Worm (Caenorhabditis elegans) whole organism, L1 larva: ENCODE data around the gene cyp-25A1.
"Not testable (repeated sequence)": the region's sequence is repeated elsewhere in the genome, so short reads cannot be mapped to it uniquely, and the experiment has no call there.

Source experiments
- C04F5.9 ChIP-seq: sonication (generic microtip); optimal IDR thresholded peaks from 2 replicates; lab custom pipeline; 2016; ENCODE audit warnings: missing genetic modification characterization, missing compliant biosample characterization
- C16A3.4 ChIP-seq: fragments of 150-350 bp; optimal IDR thresholded peaks from 2 replicates; lab custom pipeline; 2014; ENCODE audit warnings: missing biosample characterization, missing genetic modification characterization
- F16B12.6 ChIP-seq: fragments of 150-350 bp; optimal IDR thresholded peaks from 2 replicates; lab custom pipeline; 2014; ENCODE audit warnings: missing biosample characterization, missing genetic modification characterization
- alr-1 ChIP-seq: fragments of 200-800 bp; sonication (Bioruptor generic); optimal IDR thresholded peaks from 2 replicates; lab custom pipeline; 2018; ENCODE audit warnings: borderline replicate concordance, mild to moderate bottlenecking, missing genetic modification characterization, missing compliant biosample characterization
- ama-1 ChIP-seq: fragments of 150-350 bp; optimal IDR thresholded peaks from 2 replicates; lab custom pipeline; 2014
- blmp-1 ChIP-seq: fragments of 150-350 bp; optimal IDR thresholded peaks from 2 replicates; lab custom pipeline; 2014; ENCODE audit warnings: missing biosample characterization, missing genetic modification characterization
- ceh-82 ChIP-seq, 3 experiments: fragments of 150-350 bp in 1 of 3; sonication (generic microtip) in 2 of 3; optimal IDR thresholded peaks; 2 replicates each; lab custom pipeline; 2014 to 2017; ENCODE audit warnings: missing biosample characterization in 3 of 3, missing genetic modification characterization in 3 of 3
- ceh-88 ChIP-seq: fragments of 200-800 bp; sonication (Bioruptor generic); IDR thresholded peaks from 2 replicates; pipeline ENCODE4 v1.3.6; 2022; ENCODE audit warnings: missing genetic modification characterization, missing compliant biosample characterization
- ces-1 ChIP-seq: fragments of 150-350 bp; optimal IDR thresholded peaks from 2 replicates; lab custom pipeline; 2014; ENCODE audit warnings: missing biosample characterization, missing genetic modification reagents, missing genetic modification characterization
- dsc-1 ChIP-seq: sonication (generic microtip); optimal IDR thresholded peaks from 2 replicates; lab custom pipeline; 2016; ENCODE audit warnings: mild to moderate bottlenecking, missing genetic modification characterization, missing compliant biosample characterization
- efl-1 ChIP-seq, 4 experiments: fragments of 150-350 bp; optimal IDR thresholded peaks in 3 of 4; peaks in 1 of 4; 1 replicate in 1 of 4; 2 replicates in 3 of 4; lab custom pipeline; 2014; ENCODE audit warnings: missing biosample characterization in 2 of 4, missing genetic modification characterization in 2 of 4, missing genetic modification reagents in 2 of 4
- elt-2 ChIP-seq: sonication (generic microtip); optimal IDR thresholded peaks from 2 replicates; lab custom pipeline; 2016; ENCODE audit warnings: missing genetic modification characterization, mild to moderate bottlenecking, inconsistent platforms, missing compliant biosample characterization, missing genetic modification reagents
- fkh-8 ChIP-seq: sonication (generic microtip); optimal IDR thresholded peaks from 2 replicates; lab custom pipeline; 2016; ENCODE audit warnings: mild to moderate bottlenecking, missing genetic modification characterization, missing compliant biosample characterization
- grh-1 ChIP-seq: fragments of 200-800 bp; sonication (Bioruptor generic); IDR thresholded peaks from 2 replicates; pipeline ENCODE4 v1.3.6; 2022; ENCODE audit warnings: missing genetic modification reagents, missing genetic modification characterization, missing compliant biosample characterization
- irx-1 ChIP-seq: sonication (generic microtip); optimal IDR thresholded peaks from 2 replicates; lab custom pipeline; 2016; ENCODE audit warnings: missing genetic modification characterization, missing compliant biosample characterization
- isw-1 ChIP-seq: fragments of 200-800 bp; sonication (Bioruptor generic); IDR thresholded peaks from 2 replicates; pipeline ENCODE4 v1.3.6; 2022; ENCODE audit warnings: missing genetic modification characterization, missing compliant biosample characterization
- lin-14 ChIP-seq: fragments of 200-800 bp; sonication (Bioruptor generic); optimal IDR thresholded peaks from 2 replicates; lab custom pipeline; 2018; ENCODE audit warnings: mild to moderate bottlenecking, missing genetic modification characterization, moderate library complexity, missing compliant biosample characterization
- lin-35 ChIP-seq, 2 experiments: fragments of 150-350 bp; optimal IDR thresholded peaks; 2 replicates each; lab custom pipeline; 2014; ENCODE audit warnings: missing biosample characterization in 2 of 2, missing genetic modification characterization in 2 of 2, missing genetic modification reagents in 2 of 2
- lsy-2 ChIP-seq, 2 experiments: fragments of 150-350 bp; optimal IDR thresholded peaks; 2 replicates each; lab custom pipeline; 2014; ENCODE audit warnings: missing biosample characterization in 2 of 2, missing genetic modification characterization in 2 of 2
- mab-9 ChIP-seq: fragments of 200-800 bp; sonication (Bioruptor generic); IDR thresholded peaks from 2 replicates; pipeline ENCODE4 v1.3.6; 2022; ENCODE audit warnings: missing genetic modification reagents, missing genetic modification characterization, missing compliant biosample characterization
- mep-1 ChIP-seq: fragments of 150-350 bp; optimal IDR thresholded peaks from 2 replicates; lab custom pipeline; 2014; ENCODE audit warnings: missing biosample characterization, missing genetic modification characterization
- nhr-19 ChIP-seq: fragments of 200-800 bp; sonication (Bioruptor generic); conservative IDR thresholded peaks from 2 replicates; pipeline ENCODE4 v1.3.6; 2022; ENCODE audit warnings: missing genetic modification characterization, missing compliant biosample characterization
- nhr-20 ChIP-seq: sonication (generic microtip); optimal IDR thresholded peaks from 2 replicates; lab custom pipeline; 2016; ENCODE audit warnings: mild to moderate bottlenecking, missing genetic modification characterization, missing compliant biosample characterization
- nhr-237 ChIP-seq: fragments of 150-350 bp; optimal IDR thresholded peaks from 2 replicates; lab custom pipeline; 2014; ENCODE audit warnings: missing biosample characterization, missing genetic modification characterization
- nhr-47 ChIP-seq: sonication (generic microtip); optimal IDR thresholded peaks from 2 replicates; lab custom pipeline; 2016; ENCODE audit warnings: mild to moderate bottlenecking, missing genetic modification characterization, moderate library complexity, missing compliant biosample characterization
- nhr-71 ChIP-seq: sonication (generic microtip); optimal IDR thresholded peaks from 2 replicates; lab custom pipeline; 2016; ENCODE audit warnings: mild to moderate bottlenecking, missing genetic modification characterization, moderate library complexity, missing compliant biosample characterization
- nhr-77 ChIP-seq: fragments of 150-350 bp; optimal IDR thresholded peaks from 2 replicates; lab custom pipeline; 2014; ENCODE audit warnings: missing biosample characterization, missing genetic modification characterization
- nhr-85 ChIP-seq: sonication (generic microtip); peaks from one replicate; lab custom pipeline; 2016; ENCODE audit warnings: missing genetic modification characterization, inconsistent platforms, missing compliant biosample characterization
- nhr-90 ChIP-seq: sonication (generic microtip); optimal IDR thresholded peaks from 2 replicates; lab custom pipeline; 2016; ENCODE audit warnings: mild to moderate bottlenecking, missing genetic modification characterization, missing compliant biosample characterization; ENCODE audit not compliant: poor library complexity
- rnt-1 ChIP-seq: sonication (generic microtip); optimal IDR thresholded peaks from 2 replicates; lab custom pipeline; 2016; ENCODE audit warnings: mild to moderate bottlenecking, missing genetic modification characterization, moderate library complexity, missing compliant biosample characterization
- snu-23 ChIP-seq: sonication (generic microtip); optimal IDR thresholded peaks from 2 replicates; lab custom pipeline; 2016; ENCODE audit warnings: missing genetic modification characterization, missing compliant biosample characterization
- swsn-7 ChIP-seq: sonication (generic microtip); optimal IDR thresholded peaks from 2 replicates; lab custom pipeline; 2016; ENCODE audit warnings: missing genetic modification characterization, missing compliant biosample characterization
- tbx-2 ChIP-seq: sonication (generic microtip); optimal IDR thresholded peaks from 2 replicates; lab custom pipeline; 2016; ENCODE audit warnings: missing genetic modification characterization, missing compliant biosample characterization
- unc-130 ChIP-seq: fragments of 150-350 bp; optimal IDR thresholded peaks from 2 replicates; lab custom pipeline; 2017; ENCODE audit warnings: missing biosample characterization, missing genetic modification characterization, inconsistent platforms
- unc-86 ChIP-seq: sonication (generic microtip); optimal IDR thresholded peaks from 2 replicates; lab custom pipeline; 2016; ENCODE audit warnings: missing genetic modification characterization, missing compliant biosample characterization
- unc-98 ChIP-seq: fragments of 200-800 bp; sonication (Bioruptor generic); IDR thresholded peaks from 2 replicates; pipeline ENCODE4 v1.3.6; 2022; ENCODE audit warnings: missing genetic modification characterization, missing compliant biosample characterization
- xbp-1 ChIP-seq: sonication (generic microtip); optimal IDR thresholded peaks from 2 replicates; lab custom pipeline; 2016; ENCODE audit warnings: missing genetic modification characterization, missing compliant biosample characterization
- ztf-11 ChIP-seq, 2 experiments: sonication (generic microtip); optimal IDR thresholded peaks; 2 replicates each; lab custom pipeline; 2016 to 2017; ENCODE audit warnings: missing genetic modification characterization in 2 of 2, missing biosample characterization in 1 of 2, missing compliant biosample characterization in 1 of 2

The cyp-25A1 gene

DNA sequence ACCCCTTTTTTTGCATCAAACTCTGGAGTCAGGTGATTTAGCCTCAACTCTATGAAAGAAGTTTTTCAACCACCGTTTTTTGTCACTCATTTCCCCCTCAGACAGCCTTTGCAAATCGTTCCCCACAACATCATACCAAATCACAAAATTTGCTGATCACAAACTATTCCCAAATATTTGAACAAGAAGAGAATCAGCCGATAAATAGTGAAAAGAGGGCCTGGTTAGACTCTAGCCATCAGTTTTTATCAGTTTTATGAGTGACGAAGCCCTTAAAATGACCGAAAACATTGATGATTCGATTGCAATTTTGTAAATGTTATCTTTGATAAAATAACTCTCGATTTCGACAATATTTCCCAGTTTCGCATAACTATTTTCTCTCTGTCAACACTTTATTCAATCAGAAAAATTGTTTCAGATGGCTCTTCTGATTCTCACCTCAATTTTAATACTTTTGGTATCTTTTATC is 2.4 kb downstream of the cyp-25A1 start, which contains the start of gene cyp-25A2 (continued):
- no peak for TF ChIP-seq nhr-237 (tag; lab: Kevin White, UChicago)
- TF ChIP-seq nhr-20 (tag; lab: Kevin White, UChicago): peak; percentile 6
- TF ChIP-seq ama-1: no peak

DNA sequence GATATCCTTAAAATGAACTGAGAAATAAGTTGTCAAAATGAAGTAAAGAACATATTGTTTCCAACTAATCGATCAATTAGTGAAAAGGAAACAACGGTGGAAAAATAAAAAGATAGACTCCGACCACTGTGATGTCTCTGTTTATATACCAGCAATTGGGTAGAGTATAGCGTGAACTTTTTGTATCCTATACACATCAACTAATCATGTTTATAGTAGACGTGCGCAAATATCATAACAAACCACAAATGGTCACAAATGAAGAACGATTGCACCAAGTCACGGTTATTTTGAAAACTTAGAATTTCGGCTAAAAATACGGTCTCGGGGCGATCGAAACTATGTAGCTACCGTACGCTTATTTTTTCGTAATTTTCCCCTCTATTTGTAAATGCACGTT is 7.2 kb downstream of the cyp-25A1 start, which contains the start of gene cyp-25A3:
Gene cyp-25A3 (minus strand): TSS at position 101 of the 400 bp plus-strand sequence.
- TF ChIP-seq C04F5.9 (tag; lab: Kevin White, UChicago) (no peak), blmp-1 (tag; lab: Kevin White, UChicago) (peak; percentile 15)

DNA sequence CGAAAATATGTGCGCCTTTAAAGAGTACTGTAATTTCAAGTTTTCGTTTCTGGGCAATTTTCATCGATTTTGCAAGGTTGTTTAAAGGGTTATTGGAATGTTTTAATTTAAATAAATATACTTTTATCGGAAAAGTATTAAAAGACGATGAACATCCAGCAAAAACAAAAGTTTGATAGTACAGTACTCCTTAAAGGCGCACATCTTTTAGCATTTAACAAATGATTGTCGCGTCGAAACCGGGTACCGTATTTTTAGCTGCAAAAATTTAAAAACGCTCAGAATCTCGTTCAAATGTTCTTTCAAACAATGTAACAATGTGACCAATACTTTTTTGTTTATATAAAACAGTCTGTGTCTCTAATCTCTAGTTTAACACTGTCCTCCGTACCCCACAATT is 7.9 kb downstream of the cyp-25A1 start, which contains the start of gene C36A4.11:
Gene C36A4.11 (plus strand): TSS at position 301 of the 400 bp plus-strand sequence.
- not testable (repeated sequence) for TF ChIP-seq unc-130 (tag; lab: Kevin White, UChicago); ces-1 (GFP tag; lab: Kevin White, UChicago); C16A3.4

DNA sequence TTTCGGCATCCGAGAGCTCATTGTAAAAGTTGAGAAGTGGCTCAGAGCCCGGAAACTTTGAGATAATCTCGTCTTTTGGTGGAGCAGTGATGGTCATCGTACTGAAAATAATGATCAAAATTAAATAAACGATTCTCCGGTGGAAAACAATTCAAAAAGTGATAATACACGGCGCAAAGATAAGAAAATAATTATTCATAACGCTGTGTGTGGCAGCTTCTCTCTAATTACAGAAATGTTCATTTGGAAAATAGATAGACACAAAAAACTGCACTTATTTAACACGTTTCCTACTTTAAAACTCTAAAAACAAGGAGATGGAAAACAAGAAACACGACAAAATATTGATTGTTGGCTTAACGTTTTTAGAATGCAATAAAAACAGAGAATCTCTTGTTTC is 11.1 kb downstream of the cyp-25A1 start, which contains the start of gene C36A4.4:
Gene C36A4.4 (minus strand): TSS at position 101 of the 400 bp plus-strand sequence.
- TF ChIP-seq nhr-77 (tag; lab: Kevin White, UChicago); swsn-7; alr-1 (tag; lab: Kevin White, UChicago): not testable (repeated sequence)

DNA sequence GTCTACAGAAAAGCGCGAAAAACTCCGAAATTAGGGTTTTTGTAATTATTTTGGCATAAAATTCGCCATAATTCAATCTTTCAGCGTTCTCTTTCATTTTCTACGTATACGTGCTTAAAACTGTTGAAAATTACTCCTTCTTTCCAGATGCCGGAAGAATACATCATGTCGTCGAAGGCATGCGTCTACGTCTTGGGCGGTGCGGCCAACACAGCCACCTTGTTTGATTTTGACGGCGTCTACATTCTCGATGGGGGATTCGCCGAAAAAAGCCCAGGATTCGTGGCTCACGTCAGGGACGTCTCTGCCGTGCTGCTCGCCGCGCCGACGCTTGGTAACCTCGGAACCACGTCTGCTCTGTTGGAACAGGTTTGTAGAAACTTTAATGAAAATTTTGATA is 12.4 kb downstream of the cyp-25A1 start, which contains the start of gene maph-1.3:
Gene maph-1.3 (plus strand): TSS at position 148 of the 400 bp plus-strand sequence.
- not testable (repeated sequence) for TF ChIP-seq nhr-19; lin-14 (GFP tag; lab: Kevin White, UChicago); elt-2 (tag; lab: Kevin White, UChicago)

DNA sequence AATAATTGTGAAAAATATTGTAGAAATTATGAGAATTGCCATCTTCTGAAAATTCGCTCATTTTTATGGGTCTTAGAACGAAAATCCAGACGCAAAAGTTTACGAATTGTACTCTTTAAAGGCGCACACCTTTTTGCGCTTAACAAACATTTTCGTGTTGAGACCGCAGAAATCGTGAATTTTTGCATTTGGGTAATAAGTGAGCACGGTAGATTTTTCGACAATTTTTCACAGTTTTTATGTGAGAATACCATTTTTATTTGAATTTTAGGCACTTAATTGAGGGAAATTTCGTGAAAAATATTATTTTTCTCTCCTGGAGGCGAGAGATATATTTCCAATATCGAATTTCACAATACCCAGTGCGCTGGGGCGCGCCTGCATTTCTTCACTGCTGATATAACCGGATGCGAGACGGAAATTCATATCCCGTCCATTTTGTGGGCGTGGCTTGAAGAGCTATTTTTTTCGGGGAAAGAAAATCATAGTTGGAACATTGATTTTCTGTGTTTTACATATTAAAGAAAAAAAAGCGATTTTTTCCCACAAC is 19.7 kb downstream of the cyp-25A1 start, which contains the start of gene cyp-25A4:
Gene cyp-25A4 (minus strand): TSS at position 51 of the 550 bp plus-strand sequence.
- peak in 1 of 2 experiments; percentile 9 for TF ChIP-seq lsy-2 (tag; optimal IDR thresholded peaks at IDR 0.05; lab: Kevin White, UChicago)
- TF ChIP-seq nhr-19: peak; percentile 53

DNA sequence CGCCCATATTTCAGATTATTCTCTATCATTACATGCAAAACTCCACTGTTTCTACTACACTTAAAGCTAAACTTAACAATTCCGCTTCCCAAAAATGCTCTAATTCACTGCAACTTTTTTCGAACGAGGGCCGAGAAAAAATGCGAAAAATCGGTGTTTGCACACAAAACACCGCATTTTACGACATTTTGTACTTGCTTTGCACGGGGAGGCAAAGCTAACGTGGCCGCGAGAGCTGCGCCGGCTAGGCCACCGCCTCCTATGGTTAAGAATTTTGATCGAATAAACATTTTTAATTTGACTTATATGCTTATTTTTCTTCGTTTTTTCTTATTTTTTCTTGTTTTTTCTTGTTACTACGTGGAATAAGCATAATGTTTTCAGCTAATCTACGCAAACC is 22.5 kb downstream of the cyp-25A1 start:
- TF ChIP-seq ceh-88 (GFP tag; lab: Robert Waterston, UW): peak; percentile 93
- TF ChIP-seq nhr-71 (tag; lab: Kevin White, UChicago): peak; percentile 71
- TF ChIP-seq tbx-2 (tag; lab: Kevin White, UChicago): peak; percentile 55
- peak in 1 of 3 experiments; percentile 20 for TF ChIP-seq ceh-82 (tag; optimal IDR thresholded peaks at IDR 0.05; lab: Kevin White, UChicago)
- TF ChIP-seq grh-1 (GFP tag; lab: Robert Waterston, UW): peak; percentile 87
- peak; percentile 51 for TF ChIP-seq nhr-20 (tag; lab: Kevin White, UChicago)
- TF ChIP-seq nhr-19: peak; percentile 99
- peak in 1 of 2 experiments; percentile 51 for TF ChIP-seq ztf-11 (tag; optimal IDR thresholded peaks at IDR 0.05; lab: Kevin White, UChicago)
- TF ChIP-seq xbp-1 (tag; lab: Kevin White, UChicago): peak; percentile 55
- TF ChIP-seq irx-1 (tag; lab: Kevin White, UChicago): peak; percentile 46
- peak; percentile 47 for TF ChIP-seq dsc-1 (tag; lab: Kevin White, UChicago)
- peak; percentile 49 for TF ChIP-seq snu-23
- TF ChIP-seq lin-14 (GFP tag; lab: Kevin White, UChicago): peak; percentile 52
- TF ChIP-seq efl-1 (optimal IDR thresholded peaks at IDR 0.05; lab: Kevin White, UChicago): peak; percentile 48 to 64
- peak; percentile 47 to 96 for TF ChIP-seq efl-1 (GFP tag; optimal IDR thresholded peaks at IDR 0.05 in 1 of 2; lab: Kevin White, UChicago)
- TF ChIP-seq unc-98 (GFP tag; lab: Robert Waterston, UW): peak; percentile 93
- TF ChIP-seq swsn-7: peak; percentile 31
- peak; percentile 7 to 45 for TF ChIP-seq lin-35 (GFP tag; optimal IDR thresholded peaks at IDR 0.05; lab: Kevin White, UChicago)
- peak; percentile 97 for TF ChIP-seq isw-1 (GFP tag; lab: Robert Waterston, UW)
- peak; percentile 76 for TF ChIP-seq F16B12.6 (tag; lab: Kevin White, UChicago)
- TF ChIP-seq mep-1 (tag; lab: Kevin White, UChicago): peak; percentile 17
- TF ChIP-seq nhr-90 (tag; lab: Kevin White, UChicago): peak; percentile 16
- peak; percentile 86 for TF ChIP-seq rnt-1 (tag; lab: Kevin White, UChicago)
- peak; percentile 95 for TF ChIP-seq mab-9 (GFP tag; lab: Robert Waterston, UW)
- peak; percentile 84 for TF ChIP-seq nhr-85 (tag; lab: Kevin White, UChicago)
- peak; percentile 74 for TF ChIP-seq nhr-47 (tag; lab: Kevin White, UChicago)
- peak; percentile 44 for TF ChIP-seq unc-86 (tag; lab: Kevin White, UChicago)
- TF ChIP-seq fkh-8 (tag; lab: Kevin White, UChicago): peak; percentile 54
